Worm (Caenorhabditis elegans): Measurements from ENCODE around the gene dmsr-3.

The dmsr-3 gene

ce11 chrII:13291406-13292124 is 64.4 kb downstream of the dmsr-3 start (continued):
- TF ChIP-seq ama-1 (optimal IDR thresholded peaks at IDR 0.05) = peak; percentile 87
- TF ChIP-seq cey-2 (tag; optimal IDR thresholded peaks at IDR 0.05; ENCODE audit: borderline replicate concordance, insufficient read depth) = no peak
- TF ChIP-seq nhr-102 (tag; optimal IDR thresholded peaks at IDR 0.05) = peak; percentile 2
- no peak for TF ChIP-seq lin-15B (tag; optimal IDR thresholded peaks at IDR 0.05)
- TF ChIP-seq ZK546.5 (tag; optimal IDR thresholded peaks at IDR 0.05) = no peak
- peak; percentile 25 for TF ChIP-seq dve-1 (tag; optimal IDR thresholded peaks at IDR 0.05; ENCODE audit: insufficient read depth)
- TF ChIP-seq hmg-1.1 (GFP tag; IDR thresholded peaks at IDR 0.05) = no peak
- peak in 1 of 2 experiments; percentile 4 for TF ChIP-seq hif-1 (tag; optimal IDR thresholded peaks at IDR 0.05)
- no peak for TF ChIP-seq egl-43 (GFP tag; IDR thresholded peaks at IDR 0.05)
- TF ChIP-seq attf-4 (tag; optimal IDR thresholded peaks at IDR 0.05) = no peak
- TF ChIP-seq lin-13 (GFP tag; optimal IDR thresholded peaks at IDR 0.05) = no peak
- no peak for TF ChIP-seq daf-12 (tag; optimal IDR thresholded peaks at IDR 0.05)
- TF ChIP-seq saeg-2 (GFP tag; IDR thresholded peaks at IDR 0.05) = no peak
- TF ChIP-seq tra-1 (GFP tag; IDR thresholded peaks at IDR 0.05) = 0 out of 2 replicates have a peak, but pooled peaks have one; percentile 8
- no peak for TF ChIP-seq zfp-2 (tag; optimal IDR thresholded peaks at IDR 0.05)
- no peak for TF ChIP-seq ceh-44 (GFP tag; IDR thresholded peaks at IDR 0.05)
- TF ChIP-seq snpc-1.2 (GFP tag; IDR thresholded peaks at IDR 0.05) = no peak
- TF ChIP-seq zag-1 (tag; optimal IDR thresholded peaks at IDR 0.05) = no peak
- TF ChIP-seq dmd-8 (GFP tag; IDR thresholded peaks at IDR 0.05) = no peak
- peak; percentile 79 for TF ChIP-seq hlh-30 (tag; optimal IDR thresholded peaks at IDR 0.05; ENCODE audit: insufficient read depth)
- peak; percentile 62 for TF ChIP-seq pha-4 (GFP tag; IDR thresholded peaks at IDR 0.05)
- TF ChIP-seq pha-4 (tag; optimal IDR thresholded peaks at IDR 0.05) = no peak
- TF ChIP-seq arid-1 (GFP tag; conservative IDR thresholded peaks at IDR 0.05) = no peak

All from whole organism, L4 larva.